Fruit fly (Drosophila melanogaster): Measurements from ENCODE around the gene CG13024.

CG13024 gene

dm6 chr3L:16858780-16859179, 29.9 kb upstream of the CG13024 start, which contains the start of gene sinah:
sinah (plus strand) TSS chr3L:16859080.
- TF ChIP-seq CTCF (optimal IDR thresholded peaks at IDR 0.05) (no peak), CG8478 (optimal IDR thresholded peaks at IDR 0.05) (no peak)

DNA sequence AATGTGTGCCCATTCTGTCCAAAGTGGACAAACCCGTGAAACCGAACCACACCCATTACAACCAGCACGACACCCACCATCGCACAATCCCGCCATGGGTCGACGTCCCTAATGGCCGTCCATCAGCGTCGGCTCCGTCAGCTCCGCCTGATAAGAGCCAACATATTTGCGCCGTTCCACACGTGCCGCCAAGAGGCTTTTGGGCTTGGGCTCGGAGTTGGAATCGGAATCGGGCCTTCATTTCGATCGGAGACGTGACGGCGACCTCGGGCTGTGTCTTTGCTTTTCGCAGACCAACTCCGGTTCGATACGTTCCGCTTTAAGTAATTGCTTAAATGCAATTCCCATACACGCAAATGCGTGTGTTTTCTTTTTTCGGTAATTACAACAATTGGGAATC, 26.4 kb upstream of the CG13024 start:
- TF ChIP-seq CTCF (optimal IDR thresholded peaks at IDR 0.05) (no peak), CG8478 (optimal IDR thresholded peaks at IDR 0.05) (no peak)

DNA sequence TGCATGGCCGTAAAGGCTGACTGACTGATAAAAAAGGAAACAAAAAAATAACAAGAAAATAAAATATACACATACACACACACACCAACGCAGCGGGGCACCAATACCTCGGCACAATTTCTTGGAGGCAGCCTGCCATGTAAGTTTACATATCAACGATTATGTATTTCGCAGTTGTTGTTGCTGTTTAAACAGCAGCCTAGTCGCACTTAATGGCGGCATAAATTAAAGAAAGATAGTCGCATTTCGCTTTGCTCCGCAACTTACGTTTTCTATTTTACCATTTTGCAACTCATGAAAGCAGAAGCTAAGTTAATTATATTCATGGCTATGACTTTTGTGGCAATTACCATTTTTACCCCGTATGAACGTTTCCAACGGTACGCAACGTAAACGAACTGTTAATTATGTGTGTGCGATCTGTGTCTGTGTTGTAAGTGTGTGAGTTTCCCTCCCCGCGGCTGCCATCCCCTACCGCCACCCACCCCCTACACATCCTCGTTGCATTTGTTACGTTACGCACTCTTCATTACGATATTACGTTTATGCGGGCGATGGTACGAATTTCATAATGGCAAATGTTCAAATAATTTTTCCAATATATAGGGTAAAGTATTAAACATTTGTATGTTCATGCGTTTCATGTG, 25.6 kb upstream of the CG13024 start:
- TF ChIP-seq CTCF (optimal IDR thresholded peaks at IDR 0.05) (no peak), CG8478 (optimal IDR thresholded peaks at IDR 0.05) (no peak)

DNA sequence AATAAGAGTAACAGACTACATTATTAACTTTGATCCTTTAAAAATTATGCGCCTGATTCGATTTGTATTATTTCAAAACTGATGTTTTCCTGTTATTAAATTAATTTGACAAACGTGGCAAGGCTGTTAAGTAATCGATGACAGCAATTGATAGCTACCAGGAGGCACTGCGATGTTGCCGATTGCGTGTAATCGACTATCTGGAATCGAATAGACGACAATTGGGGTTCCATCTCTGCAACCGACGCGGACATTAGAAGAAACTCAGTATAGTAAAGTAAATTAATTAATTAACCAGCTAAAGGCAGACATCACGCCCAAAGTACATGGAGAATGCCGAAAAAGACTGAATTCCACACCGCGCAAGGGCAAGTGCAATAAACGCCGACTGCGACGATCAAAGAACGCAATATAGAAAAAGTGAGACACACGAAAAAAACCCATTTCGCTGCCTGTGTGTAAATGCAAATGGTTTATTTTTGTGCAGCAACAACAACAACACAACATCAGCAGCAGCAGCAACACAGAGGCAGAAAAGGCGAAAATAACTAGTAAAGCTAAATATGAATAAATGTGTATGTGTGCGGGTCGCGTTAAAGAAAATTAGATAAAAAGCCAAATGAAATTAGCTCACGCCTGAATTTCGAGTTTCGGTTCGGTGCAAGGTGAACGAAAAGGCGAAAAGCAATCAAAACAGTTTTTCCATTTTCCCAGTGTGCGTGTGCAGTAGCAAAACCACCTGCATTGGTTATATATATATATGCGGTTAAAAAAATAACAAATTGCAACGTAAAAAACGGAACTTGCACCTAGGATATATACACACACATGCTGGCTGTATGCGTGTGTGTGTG, 24.9 kb upstream of the CG13024 start, which contains the start of gene sina:
Gene sina (plus strand): TSS at position 219 of the 854 bp plus-strand sequence.
- peak; percentile 11 to 28 for TF ChIP-seq CTCF (optimal IDR thresholded peaks at IDR 0.05)
- no peak for TF ChIP-seq CG8478 (optimal IDR thresholded peaks at IDR 0.05)

- no peak for TF ChIP-seq CTCF (optimal IDR thresholded peaks at IDR 0.05)
- TF ChIP-seq CG8478 (optimal IDR thresholded peaks at IDR 0.05) = no peak
Observed at dm6 chr3L:16851566-16851965, 22.7 kb upstream of the CG13024 start.

dm6 chr3L:16845607-16846277, 16.9 kb upstream of the CG13024 start, which contains the start of gene CG32161:
CG32161 (plus strand) TSS chr3L:16846227.
- no peak for TF ChIP-seq CTCF (optimal IDR thresholded peaks at IDR 0.05)
- TF ChIP-seq CG8478 (optimal IDR thresholded peaks at IDR 0.05) = no peak

- TF ChIP-seq CG8478 (optimal IDR thresholded peaks at IDR 0.05) (no peak), CTCF (optimal IDR thresholded peaks at IDR 0.05) (no peak)
Observed at dm6 chr3L:16844920-16845573, 16.2 kb upstream of the CG13024 start, which contains the start of the genes kud and Zcchc7. kud (minus strand) TSS chr3L:16844991. Zcchc7 (plus strand) TSS chr3L:16845386.

dm6 chr3L:16842952-16843351, 14.1 kb upstream of the CG13024 start:
- no peak for TF ChIP-seq CG8478 (optimal IDR thresholded peaks at IDR 0.05)
- TF ChIP-seq CTCF (optimal IDR thresholded peaks at IDR 0.05) = no peak

- peak in 1 of 2 experiments; percentile 18 for TF ChIP-seq CTCF (optimal IDR thresholded peaks at IDR 0.05)
- no peak for TF ChIP-seq CG8478 (optimal IDR thresholded peaks at IDR 0.05)
Observed at dm6 chr3L:16842087-16842567, 13.3 kb upstream of the CG13024 start, which contains the start of gene TSG101. TSG101 (plus strand) TSS chr3L:16842294.

DNA sequence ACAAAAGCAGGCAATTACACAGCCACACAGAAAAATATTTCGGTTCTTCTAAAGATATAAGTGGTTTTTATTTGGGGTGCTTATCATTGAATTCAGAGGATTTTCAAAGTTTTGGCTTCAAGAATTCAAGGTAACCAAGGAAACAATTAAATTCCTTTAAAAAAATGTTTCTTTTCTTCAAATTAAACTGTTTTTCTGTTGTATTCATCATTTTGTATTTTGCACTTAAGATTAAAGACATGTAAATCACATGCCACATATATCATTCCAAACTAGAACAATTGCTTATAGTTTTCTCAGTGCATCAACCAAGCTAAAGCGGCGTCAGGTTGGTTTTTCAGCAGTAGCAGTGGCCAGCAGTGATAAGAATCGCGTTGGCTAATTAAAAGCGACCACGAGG, 11.7 kb upstream of the CG13024 start:
- no peak for TF ChIP-seq CG8478 (optimal IDR thresholded peaks at IDR 0.05)
- TF ChIP-seq CTCF (optimal IDR thresholded peaks at IDR 0.05) = no peak

- TF ChIP-seq CG8478 (optimal IDR thresholded peaks at IDR 0.05) = no peak
- TF ChIP-seq CTCF (optimal IDR thresholded peaks at IDR 0.05) = no peak
Observed at dm6 chr3L:16836732-16837131, 7.9 kb upstream of the CG13024 start.

DNA sequence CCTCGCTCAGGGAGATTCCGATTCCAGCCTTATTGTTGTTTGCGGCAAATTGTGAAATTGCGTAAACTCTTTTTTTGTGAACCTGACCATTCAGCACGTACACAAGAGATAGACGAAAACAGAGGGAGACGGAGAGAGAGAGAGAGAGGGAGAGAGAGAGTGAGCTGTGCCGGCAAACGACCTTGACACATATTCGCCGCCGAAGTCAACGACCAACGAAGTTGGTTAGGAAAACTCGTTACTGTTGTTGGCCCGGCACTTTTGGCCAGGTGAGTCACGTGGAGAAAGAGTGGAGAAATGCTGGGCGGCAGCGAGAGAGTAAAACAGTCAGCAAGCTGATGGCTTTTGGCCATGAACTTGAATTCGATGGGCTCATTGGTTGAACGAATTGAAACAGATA, 1.1 kb upstream of the CG13024 start:
- TF ChIP-seq CTCF (optimal IDR thresholded peaks at IDR 0.05) = no peak
- no peak for TF ChIP-seq CG8478 (optimal IDR thresholded peaks at IDR 0.05)

dm6 chr3L:16825195-16825594, 3.7 kb downstream of the CG13024 start:
- TF ChIP-seq CTCF (optimal IDR thresholded peaks at IDR 0.05) (no peak), CG8478 (optimal IDR thresholded peaks at IDR 0.05) (no peak)

- TF ChIP-seq CG8478 (optimal IDR thresholded peaks at IDR 0.05) = no peak
Observed at dm6 chr3L:16824725-16825124, 4.1 kb downstream of the CG13024 start.

- no peak for TF ChIP-seq CG8478 (optimal IDR thresholded peaks at IDR 0.05)
- no peak for TF ChIP-seq CTCF (optimal IDR thresholded peaks at IDR 0.05)
Observed at dm6 chr3L:16818063-16818462, 10.8 kb downstream of the CG13024 start.
